Worm (Caenorhabditis elegans) whole organism, L4/young adult: ENCODE data around the gene oac-46.

Experiments
- W03F9.2 ChIP-seq: fragments of 150-350 bp; optimal IDR thresholded peaks from 2 replicates; lab custom pipeline; 2014; ENCODE audit warnings: missing biosample characterization, missing genetic modification characterization
- him-1 ChIP-seq: sonication (generic microtip); optimal IDR thresholded peaks from 2 replicates; lab custom pipeline; 2016; ENCODE audit warnings: missing genotype, missing genetic modification reagents, missing genetic modification characterization, missing compliant biosample characterization

DNA sequence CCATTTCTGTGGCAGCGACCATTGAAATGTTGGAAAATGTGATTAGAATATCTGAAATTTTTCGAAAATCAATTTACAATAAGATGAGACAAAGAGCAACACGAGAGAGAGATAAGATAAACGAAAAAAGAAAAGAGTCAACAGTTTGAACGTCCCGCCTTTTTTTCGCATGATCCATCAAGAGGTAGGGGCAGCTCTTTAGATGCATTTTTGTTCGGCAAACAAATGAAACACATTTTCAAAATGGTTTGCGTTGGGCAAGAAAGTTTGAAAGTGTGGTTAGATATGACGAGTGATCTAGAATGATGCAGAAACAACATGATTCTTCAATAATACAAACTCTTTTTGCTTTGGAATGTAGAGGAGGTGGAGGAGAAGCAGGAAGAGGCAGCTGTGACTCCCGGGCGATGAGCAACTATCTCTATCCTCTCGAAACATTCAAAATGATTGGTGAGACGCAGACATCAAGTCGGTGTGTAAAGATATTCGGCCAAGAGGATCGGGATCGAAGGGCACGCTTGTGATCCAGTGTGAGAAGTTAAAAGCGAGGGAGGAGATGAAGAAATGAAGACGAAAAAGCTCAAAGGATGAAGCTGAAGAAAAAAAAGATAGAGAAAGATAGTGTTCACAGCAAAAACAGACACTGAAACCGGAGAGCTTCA is 7.3 kb downstream of the oac-46 start, which contains the start of gene F46C5.6:
- TF ChIP-seq him-1 (tag; lab: Kevin White, UChicago) (no peak), W03F9.2 (tag; lab: Kevin White, UChicago) (no peak)
